Worm (Caenorhabditis elegans): ENCODE results near the gene ZC132.11.
"Not testable (repeated sequence)": the region's sequence is repeated elsewhere in the genome, so short reads cannot be mapped to it uniquely, and the experiment has no call there.

ce11 chrV:4284737-4285136 lies 13.7 kb downstream of the ZC132.11 start, which contains the start of gene srt-19:
- not testable (repeated sequence) for TF ChIP-seq pha-4 (tag; optimal IDR thresholded peaks at IDR 0.05); ceh-27 (GFP tag; optimal IDR thresholded peaks at IDR 0.05); rec-8 (tag; optimal IDR thresholded peaks at IDR 0.05); fkh-3 (tag; optimal IDR thresholded peaks at IDR 0.05); nfya-2 (GFP tag; IDR thresholded peaks at IDR 0.05); attf-3 (GFP tag; conservative IDR thresholded peaks at IDR 0.05); xnd-1 (tag; optimal IDR thresholded peaks at IDR 0.05); tlf-1 (GFP tag; optimal IDR thresholded peaks at IDR 0.05); snpc-3.4 (tag; optimal IDR thresholded peaks at IDR 0.05); unc-62 (GFP tag; optimal IDR thresholded peaks at IDR 0.05)

Data from whole organism, young adult.